Worm (Caenorhabditis elegans) whole organism, L3 larva: ENCODE data around the gene F13E6.2.
A peak's percentile ranks its signal among the peaks of the same experiment; 100 is the strongest.

ENCODE experiments used
- R02D3.7 ChIP-seq: fragments of 150-350 bp; optimal IDR thresholded peaks from 2 replicates; lab custom pipeline; 2014; ENCODE audit warnings: missing biosample characterization, missing genetic modification characterization
- ZK546.5 ChIP-seq: sonication (generic microtip); optimal IDR thresholded peaks from 2 replicates; lab custom pipeline; 2017; ENCODE audit warnings: missing biosample characterization, missing genetic modification characterization
- aly-2 ChIP-seq: fragments of 150-350 bp; optimal IDR thresholded peaks from 2 replicates; lab custom pipeline; 2014; ENCODE audit warnings: missing biosample characterization, missing genetic modification characterization
- ceh-16 ChIP-seq: sonication (generic microtip); optimal IDR thresholded peaks from 2 replicates; lab custom pipeline; 2017; ENCODE audit warnings: missing biosample characterization, missing genetic modification characterization
- ceh-82 ChIP-seq: fragments of 150-350 bp; optimal IDR thresholded peaks from 2 replicates; lab custom pipeline; 2014; ENCODE audit warnings: missing biosample characterization, missing genetic modification characterization
- ceh-9 ChIP-seq: sonication (generic microtip); optimal IDR thresholded peaks from 2 replicates; lab custom pipeline; 2018; ENCODE audit warnings: missing biosample characterization, missing genetic modification characterization
- daf-12 ChIP-seq: fragments of 150-350 bp; optimal IDR thresholded peaks from 2 replicates; lab custom pipeline; 2014; ENCODE audit warnings: missing biosample characterization, missing genetic modification reagents, missing genetic modification characterization
- egl-27 ChIP-seq: sonication (generic microtip); optimal IDR thresholded peaks from 4 replicates; lab custom pipeline; 2017; ENCODE audit warnings: missing biosample characterization, missing genetic modification reagents, missing genetic modification characterization
- elt-1 ChIP-seq: fragments of 150-350 bp; optimal IDR thresholded peaks from 2 replicates; lab custom pipeline; 2014; ENCODE audit warnings: missing biosample characterization, missing genetic modification characterization
- elt-2 ChIP-seq: sonication (generic microtip); optimal IDR thresholded peaks from 2 replicates; lab custom pipeline; 2016; ENCODE audit warnings: missing genetic modification reagents, mild to moderate bottlenecking, missing genetic modification characterization, missing compliant biosample characterization
- elt-3 ChIP-seq, 3 experiments: fragments of 150-350 bp in 1 of 3; sonication (generic microtip) in 2 of 3; optimal IDR thresholded peaks; 2 replicates in 2 of 3; 4 replicates in 1 of 3; lab custom pipeline; 2014 to 2017; ENCODE audit warnings: missing biosample characterization in 3 of 3, missing genetic modification characterization in 3 of 3
- eor-1 ChIP-seq, 2 experiments: fragments of 150-350 bp; optimal IDR thresholded peaks; 2 replicates each; lab custom pipeline; 2014 to 2018; ENCODE audit warnings: missing biosample characterization in 2 of 2, missing genetic modification characterization in 2 of 2
- fkh-2 ChIP-seq: fragments of 150-350 bp; optimal IDR thresholded peaks from 2 replicates; lab custom pipeline; 2014; ENCODE audit warnings: missing biosample characterization, missing genetic modification reagents, missing genetic modification characterization
- fos-1 ChIP-seq: fragments of 150-350 bp; optimal IDR thresholded peaks from 2 replicates; lab custom pipeline; 2014; ENCODE audit warnings: missing biosample characterization, missing genetic modification characterization
- hmg-11 ChIP-seq: sonication (generic microtip); optimal IDR thresholded peaks from 2 replicates; lab custom pipeline; 2016; ENCODE audit warnings: missing genetic modification characterization, missing compliant biosample characterization
- jun-1 ChIP-seq: fragments of 150-350 bp; optimal IDR thresholded peaks from 2 replicates; lab custom pipeline; 2014; ENCODE audit warnings: missing biosample characterization, missing genetic modification reagents, missing genetic modification characterization
- lin-15B ChIP-seq: fragments of 150-350 bp; optimal IDR thresholded peaks from 2 replicates; lab custom pipeline; 2014; ENCODE audit warnings: missing biosample characterization, missing genetic modification characterization
- lin-39 ChIP-seq: fragments of 150-350 bp; optimal IDR thresholded peaks from 2 replicates; lab custom pipeline; 2018; ENCODE audit warnings: missing biosample characterization, missing genetic modification reagents, missing genetic modification characterization
- lsy-12 ChIP-seq: sonication (generic microtip); optimal IDR thresholded peaks from 2 replicates; lab custom pipeline; 2016; ENCODE audit warnings: mild to moderate bottlenecking, missing genetic modification characterization, missing compliant biosample characterization
- mdl-1 ChIP-seq: fragments of 150-350 bp; optimal IDR thresholded peaks from 2 replicates; lab custom pipeline; 2014; ENCODE audit warnings: missing biosample characterization, missing genetic modification characterization
- mml-1 ChIP-seq: fragments of 150-350 bp; sonication (generic microtip); optimal IDR thresholded peaks from 3 replicates; lab custom pipeline; 2014; ENCODE audit warnings: missing biosample characterization, missing genetic modification characterization
- nfya-1 ChIP-seq: sonication (generic microtip); optimal IDR thresholded peaks from 2 replicates; lab custom pipeline; 2017; ENCODE audit warnings: missing genetic modification characterization, mild to moderate bottlenecking, missing compliant biosample characterization, antibody characterized with exemption, moderate library complexity; ENCODE audit not compliant: insufficient read depth
- nhr-11 ChIP-seq: fragments of 150-350 bp; optimal IDR thresholded peaks from 2 replicates; lab custom pipeline; 2014; ENCODE audit warnings: missing biosample characterization, missing genetic modification characterization
- nhr-12 ChIP-seq: fragments of 150-350 bp; optimal IDR thresholded peaks from 2 replicates; lab custom pipeline; 2014; ENCODE audit warnings: missing biosample characterization, missing genetic modification characterization
- nhr-23 ChIP-seq: fragments of 150-350 bp; optimal IDR thresholded peaks from 2 replicates; lab custom pipeline; 2014; ENCODE audit warnings: missing biosample characterization, missing genetic modification reagents, missing genetic modification characterization
- nhr-237 ChIP-seq: fragments of 150-350 bp; optimal IDR thresholded peaks from 2 replicates; lab custom pipeline; 2014; ENCODE audit warnings: missing biosample characterization, missing genetic modification characterization
- nhr-25 ChIP-seq: sonication (generic microtip); optimal IDR thresholded peaks from 2 replicates; lab custom pipeline; 2017; ENCODE audit warnings: missing biosample characterization, missing genetic modification characterization
- nhr-28 ChIP-seq: fragments of 150-350 bp; optimal IDR thresholded peaks from 2 replicates; lab custom pipeline; 2014; ENCODE audit warnings: missing biosample characterization, missing genetic modification characterization
- nhr-43 ChIP-seq: sonication (generic microtip); optimal IDR thresholded peaks from 2 replicates; lab custom pipeline; 2016; ENCODE audit warnings: mild to moderate bottlenecking, missing genetic modification characterization, missing compliant biosample characterization; ENCODE audit not compliant: poor library complexity, severe bottlenecking
- nhr-67 ChIP-seq: fragments of 150-350 bp; optimal IDR thresholded peaks from 2 replicates; lab custom pipeline; 2014; ENCODE audit warnings: missing biosample characterization, missing genetic modification characterization
- nhr-76 ChIP-seq: fragments of 150-350 bp; sonication (generic microtip); optimal IDR thresholded peaks from 5 replicates; lab custom pipeline; 2014; ENCODE audit warnings: missing biosample characterization, missing genetic modification characterization
- nhr-77 ChIP-seq: fragments of 150-350 bp; optimal IDR thresholded peaks from 2 replicates; lab custom pipeline; 2014; ENCODE audit warnings: missing biosample characterization, missing genetic modification characterization
- pha-4 ChIP-seq: fragments of 150-350 bp; optimal IDR thresholded peaks from 2 replicates; lab custom pipeline; 2014; ENCODE audit warnings: missing biosample characterization, missing genetic modification reagents, missing genetic modification characterization
- pqm-1 ChIP-seq: fragments of 150-350 bp; optimal IDR thresholded peaks from 2 replicates; lab custom pipeline; 2017; ENCODE audit warnings: missing biosample characterization, missing genetic modification characterization, inconsistent platforms
- snpc-4 ChIP-seq: fragments of 150-350 bp; optimal IDR thresholded peaks from 2 replicates; lab custom pipeline; 2014; ENCODE audit warnings: missing biosample characterization, missing genetic modification characterization
- unc-39 ChIP-seq: sonication (generic microtip); optimal IDR thresholded peaks from 4 replicates; lab custom pipeline; 2017; ENCODE audit warnings: missing biosample characterization, missing genetic modification characterization
- unc-62 ChIP-seq: fragments of 150-350 bp; sonication (generic microtip); optimal IDR thresholded peaks from 4 replicates; lab custom pipeline; 2014; ENCODE audit warnings: missing biosample characterization, missing genetic modification reagents, missing genetic modification characterization
- zag-1 ChIP-seq: fragments of 150-350 bp; optimal IDR thresholded peaks from 2 replicates; lab custom pipeline; 2014; ENCODE audit warnings: missing biosample characterization, missing genetic modification characterization
- ztf-11 ChIP-seq: fragments of 150-350 bp; optimal IDR thresholded peaks from 2 replicates; lab custom pipeline; 2014; ENCODE audit warnings: missing biosample characterization, missing genetic modification characterization
- ztf-4 ChIP-seq: fragments of 150-350 bp; optimal IDR thresholded peaks from 2 replicates; lab custom pipeline; 2014; ENCODE audit warnings: missing biosample characterization, missing genetic modification characterization

F13E6.2 gene

DNA sequence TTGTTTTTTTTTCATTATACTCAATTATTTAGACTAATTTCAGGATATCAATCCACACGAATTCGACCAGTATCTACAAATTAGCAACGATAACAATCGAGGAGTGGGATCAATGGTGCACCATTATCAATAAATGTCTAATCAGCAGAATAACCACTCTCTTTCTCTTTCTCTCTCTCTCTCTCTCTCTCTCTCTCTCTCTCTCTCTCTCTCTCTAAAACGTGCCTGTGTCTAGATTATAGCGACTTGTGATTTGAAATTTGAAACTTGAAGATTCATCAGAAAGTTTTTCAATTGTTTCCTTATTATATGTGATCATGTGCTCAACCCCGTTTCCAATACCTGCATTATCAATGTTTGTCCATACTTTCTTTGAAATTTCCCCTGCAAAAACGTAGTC is 20.1 kb upstream of the F13E6.2 start:
- TF ChIP-seq mml-1 (tag; lab: Kevin White, UChicago) (no peak), pqm-1 (tag; lab: Kevin White, UChicago) (peak; percentile 60), elt-3 (tag; optimal IDR thresholded peaks at IDR 0.05; lab: Kevin White, UChicago) (no peak), unc-39 (tag; lab: Kevin White, UChicago) (no peak), aly-2 (tag; lab: Kevin White, UChicago) (no peak), fos-1 (tag; lab: Kevin White, UChicago) (no peak), jun-1 (tag; lab: Kevin White, UChicago) (no peak), daf-12 (tag; lab: Kevin White, UChicago) (no peak), nhr-77 (tag; lab: Kevin White, UChicago) (no peak), nhr-237 (tag; lab: Kevin White, UChicago) (no peak), nhr-43 (tag; lab: Kevin White, UChicago) (no peak), lin-15B (tag; lab: Kevin White, UChicago) (no peak), pha-4 (tag; lab: Kevin White, UChicago) (no peak), nhr-28 (tag; lab: Kevin White, UChicago) (no peak), ceh-9 (no peak), elt-2 (tag; lab: Kevin White, UChicago) (peak; percentile 82), nhr-11 (tag; lab: Kevin White, UChicago) (no peak)

ce11 chrX:10692057-10692456 is 18.0 kb upstream of the F13E6.2 start:
- no peak for TF ChIP-seq nhr-76 (tag; lab: Kevin White, UChicago)
- TF ChIP-seq elt-1 (tag; lab: Kevin White, UChicago), result no peak
- no peak for TF ChIP-seq hmg-11
- TF ChIP-seq daf-12 (tag; lab: Kevin White, UChicago), result no peak
- no peak for TF ChIP-seq ztf-4 (tag; lab: Kevin White, UChicago)
- no peak for TF ChIP-seq fkh-2 (tag; lab: Kevin White, UChicago)
- no peak for TF ChIP-seq nhr-237 (tag; lab: Kevin White, UChicago)
- TF ChIP-seq aly-2 (tag; lab: Kevin White, UChicago), result no peak
- TF ChIP-seq nhr-77 (tag; lab: Kevin White, UChicago), result no peak
- TF ChIP-seq egl-27 (tag; lab: Kevin White, UChicago), result no peak
- TF ChIP-seq nfya-1, result no peak
- no peak for TF ChIP-seq nhr-12 (tag; lab: Kevin White, UChicago)
- TF ChIP-seq nhr-43 (tag; lab: Kevin White, UChicago), result no peak
- no peak for TF ChIP-seq lin-39 (tag; lab: Kevin White, UChicago)
- no peak for TF ChIP-seq mdl-1 (tag; lab: Kevin White, UChicago)
- TF ChIP-seq mml-1 (tag; lab: Kevin White, UChicago), result no peak

DNA sequence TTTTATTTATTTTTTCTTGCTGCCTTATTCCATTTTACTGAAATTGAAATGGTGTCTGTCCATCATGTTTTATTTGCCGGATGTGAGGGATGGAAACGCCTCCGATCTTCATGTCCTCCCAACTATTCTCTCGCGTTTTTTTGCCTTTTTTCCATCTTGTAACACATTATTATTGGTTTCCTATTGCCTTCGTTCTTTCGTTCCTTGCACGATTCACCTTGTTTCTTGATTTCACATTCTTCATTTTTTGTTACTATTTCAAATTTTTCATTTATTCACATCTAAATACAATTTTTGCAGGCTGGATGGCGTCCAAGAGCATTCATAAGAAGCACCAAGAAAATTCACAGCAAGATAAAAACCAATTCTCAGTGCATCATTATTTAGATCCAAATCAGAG is 17.5 kb upstream of the F13E6.2 start, which contains the start of gene yap-1:
yap-1 (plus strand) TSS at position 301 of the 400 bp plus-strand sequence.
- TF ChIP-seq lin-15B (tag; lab: Kevin White, UChicago), result no peak
- no peak for TF ChIP-seq nhr-12 (tag; lab: Kevin White, UChicago)
- no peak for TF ChIP-seq pqm-1 (tag; lab: Kevin White, UChicago)
- TF ChIP-seq zag-1 (tag; lab: Kevin White, UChicago), result no peak
- TF ChIP-seq eor-1 (tag; optimal IDR thresholded peaks at IDR 0.05; lab: Kevin White, UChicago), result no peak
- TF ChIP-seq R02D3.7, result no peak
- no peak for TF ChIP-seq aly-2 (tag; lab: Kevin White, UChicago)
- no peak for TF ChIP-seq mdl-1 (tag; lab: Kevin White, UChicago)
- no peak for TF ChIP-seq ztf-11 (tag; lab: Kevin White, UChicago)
- no peak for TF ChIP-seq ceh-16 (tag; lab: Kevin White, UChicago)
- no peak for TF ChIP-seq nhr-67 (tag; lab: Kevin White, UChicago)
- TF ChIP-seq snpc-4 (tag; lab: Kevin White, UChicago), result no peak
- no peak for TF ChIP-seq unc-62 (GFP tag; lab: Kevin White, UChicago)

ce11 chrX:10691232-10691631 is 17.1 kb upstream of the F13E6.2 start:
- TF ChIP-seq ceh-82 (tag; lab: Kevin White, UChicago) (no peak), nhr-237 (tag; lab: Kevin White, UChicago) (no peak), nhr-23 (tag; lab: Kevin White, UChicago) (peak; percentile 60), eor-1 (tag; optimal IDR thresholded peaks at IDR 0.05; lab: Kevin White, UChicago) (no peak), unc-62 (GFP tag; lab: Kevin White, UChicago) (no peak), lsy-12 (tag; lab: Kevin White, UChicago) (peak; percentile 72), nhr-25 (tag; lab: Kevin White, UChicago) (peak; percentile 89), aly-2 (tag; lab: Kevin White, UChicago) (no peak), ceh-16 (tag; lab: Kevin White, UChicago) (no peak), hmg-11 (no peak), ZK546.5 (tag; lab: Kevin White, UChicago) (no peak), ztf-11 (tag; lab: Kevin White, UChicago) (no peak), ceh-9 (no peak), nhr-43 (tag; lab: Kevin White, UChicago) (peak; percentile 49), unc-39 (tag; lab: Kevin White, UChicago) (no peak), zag-1 (tag; lab: Kevin White, UChicago) (no peak)
- TF ChIP-seq, all 47 proteins: peak for 4
